Fruit fly (Drosophila melanogaster): ENCODE results near the gene CG10638.

CG10638 gene

DNA sequence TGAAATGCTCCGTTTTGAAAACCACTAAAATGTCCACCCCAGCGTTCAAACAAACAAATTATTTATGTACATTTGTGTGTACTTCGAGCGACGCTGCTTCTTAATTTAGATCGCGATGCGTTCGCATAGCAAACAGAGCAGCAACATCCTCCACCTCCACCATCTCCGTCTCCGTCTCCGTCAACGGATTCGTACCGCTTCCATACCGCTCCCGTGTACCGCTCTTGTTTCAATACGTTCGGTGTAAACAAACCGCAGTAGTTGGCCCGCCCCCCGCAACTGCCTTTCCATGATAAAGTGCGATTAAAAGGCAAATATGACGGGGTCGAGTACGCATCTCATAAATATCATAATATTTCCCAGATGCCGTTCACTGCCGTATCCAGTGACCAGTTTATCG lies 18.9 kb downstream of the CG10638 start, which contains the start of gene CG33725:
Gene CG33725 (plus strand): TSS at position 364 of the 400 bp plus-strand sequence.
- TF ChIP-seq CG4496 (GFP tag; IDR thresholded peaks at IDR 0.05), result no peak
- TF ChIP-seq CG13204 (GFP tag; optimal IDR thresholded peaks at IDR 0.05), result peak; percentile 57
- 0 out of 2 replicates have a peak, but pooled peaks have one; percentile 19 for TF ChIP-seq rn (GFP tag; IDR thresholded peaks at IDR 0.05)

DNA sequence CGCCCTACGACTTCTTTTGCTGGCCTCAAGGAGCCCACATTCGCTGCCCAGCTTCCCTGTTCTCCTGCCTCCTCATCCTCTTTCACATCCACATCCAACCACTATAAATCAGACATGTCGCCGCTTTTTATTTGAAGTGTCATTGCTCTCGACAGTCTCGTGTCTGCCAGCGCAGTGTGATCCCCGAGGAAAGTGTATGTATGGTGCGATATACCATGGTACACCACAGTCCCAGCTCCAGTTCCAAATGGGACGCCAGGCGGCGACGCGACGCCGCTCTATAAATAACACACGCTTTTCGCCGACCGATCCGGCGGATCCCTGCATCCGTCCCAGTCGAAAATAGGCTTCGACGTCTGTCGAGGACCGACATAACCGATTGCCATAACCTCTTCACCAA lies 22.9 kb downstream of the CG10638 start:
- TF ChIP-seq CG4496 (GFP tag; IDR thresholded peaks at IDR 0.05) (no peak), gl (tag; optimal IDR thresholded peaks at IDR 0.05) (no peak), CG10348 (GFP tag; IDR thresholded peaks at IDR 0.05) (no peak), EcR (GFP tag; optimal IDR thresholded peaks at IDR 0.05) (peak; percentile 83)

DNA sequence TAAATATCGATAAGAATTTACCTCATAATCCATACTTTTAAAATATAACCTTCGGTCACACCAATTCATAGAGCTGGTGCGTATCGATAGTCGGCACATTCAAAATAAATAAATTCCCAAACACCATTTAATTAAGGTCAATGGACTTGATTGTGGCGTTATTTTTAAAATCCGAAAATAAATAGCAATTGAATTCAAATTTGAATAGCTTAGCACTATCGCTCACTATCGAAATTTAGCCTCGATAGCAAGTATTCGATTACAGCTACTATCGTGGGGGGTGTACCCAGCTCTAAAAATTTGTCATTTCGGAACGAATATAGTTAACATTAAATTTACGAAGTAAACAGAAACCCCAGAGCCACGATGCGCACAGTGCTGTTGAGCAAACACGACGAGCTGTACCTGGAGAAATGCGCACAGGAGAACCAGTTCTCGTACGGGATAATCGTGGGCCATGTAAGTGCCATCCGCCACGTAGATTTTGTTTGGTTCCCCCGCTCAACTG lies 29.6 kb downstream of the CG10638 start, which contains the start of gene CG10616:
Gene CG10616 (plus strand): TSS at position 258 of the 508 bp plus-strand sequence.
- no peak for TF ChIP-seq CG4496 (GFP tag; IDR thresholded peaks at IDR 0.05)
- no peak for TF ChIP-seq D1 (tag; optimal IDR thresholded peaks at IDR 0.05)
- no peak for TF ChIP-seq CG8301 (tag; optimal IDR thresholded peaks at IDR 0.05)
- TF ChIP-seq rn (GFP tag; IDR thresholded peaks at IDR 0.05), result no peak
- TF ChIP-seq Ets98B (GFP tag; IDR thresholded peaks at IDR 0.05), result no peak
- TF ChIP-seq CG32121 (GFP tag; IDR thresholded peaks at IDR 0.05), result no peak
- TF ChIP-seq CG15710 (tag; optimal IDR thresholded peaks at IDR 0.05), result no peak

DNA sequence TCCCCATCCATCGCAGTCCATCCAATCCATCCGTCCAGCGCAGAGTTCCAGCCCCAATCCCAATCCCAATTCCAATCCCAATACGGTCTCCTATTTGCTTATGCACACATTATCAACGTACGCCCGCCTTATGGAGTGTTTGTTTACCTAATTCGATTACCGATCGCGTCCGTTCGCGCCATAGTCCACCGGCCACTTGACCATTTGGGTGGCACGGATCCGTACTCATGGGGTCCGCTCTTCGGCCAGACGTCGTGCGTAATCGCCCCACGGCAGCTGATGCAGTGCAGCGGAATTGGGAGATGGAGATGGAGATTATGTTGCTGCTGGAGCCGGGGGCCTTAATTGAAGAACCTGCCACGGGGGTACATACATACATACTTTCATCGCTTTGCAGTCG lies 30.6 kb downstream of the CG10638 start:
- TF ChIP-seq CG15710 (tag; optimal IDR thresholded peaks at IDR 0.05) (no peak), CG32121 (GFP tag; IDR thresholded peaks at IDR 0.05) (no peak), D1 (tag; optimal IDR thresholded peaks at IDR 0.05) (no peak), Snoo (tag; optimal IDR thresholded peaks at IDR 0.05) (no peak), Pif1B (GFP tag; optimal IDR thresholded peaks at IDR 0.05) (no peak), rn (GFP tag; IDR thresholded peaks at IDR 0.05) (no peak), Pif1A (GFP tag; optimal IDR thresholded peaks at IDR 0.05) (no peak), CG17806 (tag; optimal IDR thresholded peaks at IDR 0.05) (no peak), fd96Ca (GFP tag; IDR thresholded peaks at IDR 0.05) (no peak)

DNA sequence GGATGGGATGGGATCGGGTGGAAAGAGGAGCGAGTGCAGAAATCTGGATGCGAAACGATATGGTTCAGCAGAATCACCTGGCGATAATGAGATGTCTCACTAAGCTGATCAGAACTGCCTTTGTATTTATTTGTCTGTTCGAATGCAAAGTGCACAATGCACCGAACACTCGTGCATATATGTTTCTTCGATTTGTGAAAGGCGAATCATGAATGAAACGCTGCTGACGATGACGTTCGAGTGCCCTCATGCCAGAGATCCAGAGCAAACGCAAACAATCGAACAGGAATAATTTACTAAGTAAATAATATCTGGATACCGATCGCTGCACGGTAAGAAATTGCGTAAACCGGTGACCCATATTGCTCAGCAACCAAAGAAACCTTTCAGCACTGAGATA lies 31.4 kb downstream of the CG10638 start, which contains the start of gene CG32102:
Gene CG32102 (minus strand): TSS at position 101 of the 400 bp plus-strand sequence.
- TF ChIP-seq Ets98B (GFP tag; IDR thresholded peaks at IDR 0.05), result no peak
- TF ChIP-seq CG12605 (GFP tag; IDR thresholded peaks at IDR 0.05), result no peak
- no peak for TF ChIP-seq fd96Ca (GFP tag; IDR thresholded peaks at IDR 0.05)
- TF ChIP-seq CG8301 (tag; optimal IDR thresholded peaks at IDR 0.05), result no peak
- no peak for TF ChIP-seq CG34367 (tag; optimal IDR thresholded peaks at IDR 0.05)
- no peak for TF ChIP-seq CG8159 (tag; optimal IDR thresholded peaks at IDR 0.05)
- TF ChIP-seq CG32121 (GFP tag; IDR thresholded peaks at IDR 0.05), result no peak
- no peak for TF ChIP-seq CG14655 (GFP tag; optimal IDR thresholded peaks at IDR 0.05)
- TF ChIP-seq CG4496 (GFP tag; IDR thresholded peaks at IDR 0.05), result no peak
- TF ChIP-seq D1 (tag; optimal IDR thresholded peaks at IDR 0.05), result no peak
- TF ChIP-seq Pif1B (GFP tag; optimal IDR thresholded peaks at IDR 0.05), result no peak
- TF ChIP-seq CG9948 (tag; optimal IDR thresholded peaks at IDR 0.05), result no peak
- no peak for TF ChIP-seq CG10348 (GFP tag; IDR thresholded peaks at IDR 0.05)

DNA sequence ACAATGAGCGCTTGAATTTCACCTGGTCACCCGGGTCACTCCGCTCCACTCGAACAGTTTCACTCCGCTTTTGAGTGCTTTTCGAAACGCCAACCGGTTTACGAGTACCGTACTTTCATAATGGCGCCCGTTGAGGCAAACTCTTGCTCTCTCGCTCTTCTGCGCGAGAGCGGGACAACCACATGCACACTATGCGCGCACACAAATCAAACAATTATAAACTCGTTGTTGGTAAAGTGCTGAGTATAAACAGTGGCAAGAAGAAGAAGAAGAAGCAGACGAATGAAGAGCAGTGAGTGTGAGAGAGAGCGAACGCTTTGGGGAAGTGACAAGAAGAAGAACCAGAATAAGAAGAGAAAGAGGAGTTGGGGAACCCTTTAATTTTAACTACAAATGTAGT lies 33.1 kb downstream of the CG10638 start, which contains the start of gene eyg:
Gene eyg (minus strand): TSS at position 6 of the 400 bp plus-strand sequence.
- TF ChIP-seq fd96Ca (GFP tag; IDR thresholded peaks at IDR 0.05) (peak; percentile 75; the same call in 2 of the 3 replicates), D1 (tag; optimal IDR thresholded peaks at IDR 0.05) (peak; percentile 2), CG8159 (tag; optimal IDR thresholded peaks at IDR 0.05) (no peak), EcR (GFP tag; optimal IDR thresholded peaks at IDR 0.05) (peak; percentile 19), Snoo (tag; optimal IDR thresholded peaks at IDR 0.05) (peak; percentile 25)

DNA sequence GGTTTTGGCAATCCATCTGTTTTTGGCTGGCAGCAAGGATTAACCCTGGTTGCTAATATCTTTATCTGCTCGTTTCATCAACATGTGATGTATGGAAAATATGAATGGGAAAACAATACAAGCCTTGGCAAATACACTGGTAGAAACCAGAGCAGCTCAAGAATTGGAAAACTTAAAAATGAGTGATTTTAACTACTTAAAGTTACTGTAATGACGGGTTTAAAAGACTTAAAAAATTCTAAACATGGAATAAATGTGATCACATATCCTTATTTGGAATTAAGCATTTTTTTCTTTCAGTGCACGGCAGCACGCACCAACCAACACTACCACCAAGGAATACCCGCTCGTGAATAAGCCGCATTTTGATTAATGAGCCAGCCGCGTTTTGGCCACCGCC lies 35.9 kb downstream of the CG10638 start:
- TF ChIP-seq CG15710 (tag; optimal IDR thresholded peaks at IDR 0.05) (no peak), fd96Ca (GFP tag; IDR thresholded peaks at IDR 0.05) (no peak), CG34367 (tag; optimal IDR thresholded peaks at IDR 0.05) (no peak), CG8159 (tag; optimal IDR thresholded peaks at IDR 0.05) (peak; percentile 28)

DNA sequence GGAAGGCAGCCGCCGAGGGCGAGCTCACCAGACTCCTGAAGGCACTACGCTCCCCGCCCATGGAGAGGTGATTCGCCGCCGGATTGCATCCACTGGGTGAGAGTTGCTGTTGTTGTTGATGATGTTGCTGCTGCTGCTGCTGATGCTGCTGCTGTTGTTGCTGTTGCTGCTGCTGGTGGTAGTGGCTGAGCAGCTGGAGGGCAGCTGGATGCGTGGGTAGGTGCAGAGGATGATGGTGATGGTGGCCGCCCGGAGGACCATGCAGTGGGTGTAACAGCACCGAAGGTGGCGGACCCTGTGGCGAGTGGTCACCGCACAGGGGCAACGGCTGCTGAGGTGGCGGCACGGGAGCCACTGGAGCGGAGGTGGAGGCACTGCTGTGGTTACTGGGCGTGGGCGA lies 37.5 kb downstream of the CG10638 start:
- TF ChIP-seq CG9948 (tag; optimal IDR thresholded peaks at IDR 0.05) (no peak), EcR (GFP tag; optimal IDR thresholded peaks at IDR 0.05) (no peak), CG13204 (GFP tag; optimal IDR thresholded peaks at IDR 0.05) (no peak), CG17806 (tag; optimal IDR thresholded peaks at IDR 0.05) (no peak), Snoo (tag; optimal IDR thresholded peaks at IDR 0.05) (no peak), CG12605 (GFP tag; IDR thresholded peaks at IDR 0.05) (no peak), CG8159 (tag; optimal IDR thresholded peaks at IDR 0.05) (no peak), CG14655 (GFP tag; optimal IDR thresholded peaks at IDR 0.05) (no peak), fd96Ca (GFP tag; IDR thresholded peaks at IDR 0.05) (no peak), CG34367 (tag; optimal IDR thresholded peaks at IDR 0.05) (no peak), CG32121 (GFP tag; IDR thresholded peaks at IDR 0.05) (no peak), rn (GFP tag; IDR thresholded peaks at IDR 0.05) (no peak), CG8301 (tag; optimal IDR thresholded peaks at IDR 0.05) (no peak), CG4496 (GFP tag; IDR thresholded peaks at IDR 0.05) (no peak), CG10348 (GFP tag; IDR thresholded peaks at IDR 0.05) (no peak), D1 (tag; optimal IDR thresholded peaks at IDR 0.05) (no peak), CG15710 (tag; optimal IDR thresholded peaks at IDR 0.05) (no peak), Pif1A (GFP tag; optimal IDR thresholded peaks at IDR 0.05) (no peak), Ets98B (GFP tag; IDR thresholded peaks at IDR 0.05) (no peak)

All from whole organism, pupa.